Worm (Caenorhabditis elegans) whole organism, young adult: ENCODE data around the gene col-69.
A peak's percentile ranks its signal among the peaks of the same experiment; 100 is the strongest.

Experiments
- C17E4.6 ChIP-seq: fragments of 200-800 bp; sonication (Bioruptor generic); IDR thresholded peaks from 2 replicates; pipeline ENCODE4 v1.3.6; 2022; ENCODE audit warnings: missing genetic modification reagents, missing genetic modification characterization, missing compliant biosample characterization
- D2030.7 ChIP-seq: fragments of 200-800 bp; sonication (Bioruptor generic); IDR thresholded peaks from 2 replicates; pipeline ENCODE4 v1.3.6; 2022; ENCODE audit warnings: missing genetic modification reagents, missing genetic modification characterization, missing compliant biosample characterization
- F37B4.10 ChIP-seq: fragments of 200-800 bp; sonication (Bioruptor generic); IDR thresholded peaks from 2 replicates; pipeline ENCODE4 v1.3.6; 2022; ENCODE audit warnings: missing genetic modification characterization, missing compliant biosample characterization
- F49E8.2 ChIP-seq: sonication (generic microtip); optimal IDR thresholded peaks from 3 replicates; lab custom pipeline; 2017; ENCODE audit warnings: missing genetic modification characterization, mild to moderate bottlenecking, missing compliant biosample characterization, antibody characterized with exemption, moderate library complexity; ENCODE audit not compliant: insufficient read depth
- K12H6.12 ChIP-seq: fragments of 200-800 bp; sonication (Bioruptor generic); optimal IDR thresholded peaks from 2 replicates; lab custom pipeline; 2018; ENCODE audit warnings: mild to moderate bottlenecking, missing genetic modification characterization, missing compliant biosample characterization
- Y79H2A.3 ChIP-seq: fragments of 200-800 bp; sonication (Bioruptor generic); conservative IDR thresholded peaks from 2 replicates; pipeline ENCODE4 v1.3.6; 2022; ENCODE audit warnings: missing genetic modification reagents, missing genetic modification characterization, missing compliant biosample characterization
- athp-1 ChIP-seq: sonication (generic microtip); optimal IDR thresholded peaks from 2 replicates; lab custom pipeline; 2017; ENCODE audit warnings: mild to moderate bottlenecking, missing genetic modification characterization, missing compliant biosample characterization
- attf-3 ChIP-seq: fragments of 200-800 bp; sonication (Bioruptor generic); conservative IDR thresholded peaks from 2 replicates; pipeline ENCODE4 v1.3.6; 2022; ENCODE audit warnings: missing genetic modification reagents, missing genetic modification characterization, missing compliant biosample characterization
- bed-1 ChIP-seq: fragments of 200-800 bp; sonication (Bioruptor generic); IDR thresholded peaks from 2 replicates; pipeline ENCODE4 v1.3.6; 2022; ENCODE audit warnings: missing genetic modification reagents, missing genetic modification characterization, missing compliant biosample characterization
- ccch-3 ChIP-seq: fragments of 200-800 bp; sonication (Bioruptor generic); optimal IDR thresholded peaks from 2 replicates; lab custom pipeline; 2018; ENCODE audit warnings: mild to moderate bottlenecking, missing genetic modification characterization, missing compliant biosample characterization
- cebp-2 ChIP-seq: fragments of 200-800 bp; sonication (Bioruptor generic); IDR thresholded peaks from 2 replicates; pipeline ENCODE4 v1.3.6; 2022; ENCODE audit warnings: missing genetic modification characterization, missing compliant biosample characterization
- ceh-58 ChIP-seq: fragments of 200-800 bp; sonication (Bioruptor generic); IDR thresholded peaks from 2 replicates; pipeline ENCODE4 v1.3.6; 2022; ENCODE audit warnings: missing genetic modification characterization, missing compliant biosample characterization
- efl-1 ChIP-seq: fragments of 150-350 bp; optimal IDR thresholded peaks from 2 replicates; lab custom pipeline; 2014; ENCODE audit warnings: missing biosample characterization, missing genetic modification reagents, missing genetic modification characterization
- egrh-3 ChIP-seq: fragments of 200-800 bp; sonication (Bioruptor generic); IDR thresholded peaks from 2 replicates; pipeline ENCODE4 v1.3.6; 2022; ENCODE audit warnings: missing genetic modification reagents, missing genetic modification characterization, missing compliant biosample characterization
- ets-4 ChIP-seq: fragments of 200-800 bp; sonication (Bioruptor generic); optimal IDR thresholded peaks from 2 replicates; lab custom pipeline; 2018; ENCODE audit warnings: mild to moderate bottlenecking, missing genetic modification characterization, missing compliant biosample characterization
- hlh-12 ChIP-seq: sonication (generic microtip); optimal IDR thresholded peaks from 2 replicates; lab custom pipeline; 2016; ENCODE audit warnings: missing genetic modification characterization, missing compliant biosample characterization
- hmg-20 ChIP-seq: fragments of 200-800 bp; sonication (Bioruptor generic); IDR thresholded peaks from 2 replicates; pipeline ENCODE4 v1.3.6; 2022; ENCODE audit warnings: missing genetic modification reagents, missing genetic modification characterization, missing compliant biosample characterization
- hsf-1 ChIP-seq: fragments of 200-800 bp; sonication (Bioruptor generic); IDR thresholded peaks from 2 replicates; pipeline ENCODE4 v1.3.6; 2022; ENCODE audit warnings: missing genetic modification reagents, missing genetic modification characterization, missing compliant biosample characterization
- lin-26 ChIP-seq: fragments of 200-800 bp; sonication (Bioruptor generic); IDR thresholded peaks from 2 replicates; pipeline ENCODE4 v1.3.6; 2022; ENCODE audit warnings: missing genetic modification reagents, missing genetic modification characterization, missing compliant biosample characterization
- lin-40 ChIP-seq: sonication (generic microtip); optimal IDR thresholded peaks from 2 replicates; lab custom pipeline; 2016; ENCODE audit warnings: missing genetic modification characterization, mild to moderate bottlenecking, missing compliant biosample characterization, missing genotype, missing genetic modification reagents
- lsy-27 ChIP-seq: sonication (generic microtip); optimal IDR thresholded peaks from 2 replicates; lab custom pipeline; 2017; ENCODE audit warnings: missing genetic modification characterization, mild to moderate bottlenecking, missing compliant biosample characterization, antibody characterized with exemption, missing genotype, borderline replicate concordance; ENCODE audit not compliant: insufficient read depth
- madf-3 ChIP-seq: fragments of 200-800 bp; sonication (Bioruptor generic); IDR thresholded peaks from 2 replicates; pipeline ENCODE4 v1.3.6; 2022; ENCODE audit warnings: missing genetic modification reagents, missing genetic modification characterization, missing compliant biosample characterization
- mel-28 ChIP-seq: sonication (generic microtip); optimal IDR thresholded peaks from 2 replicates; lab custom pipeline; 2016; ENCODE audit warnings: borderline replicate concordance, mild to moderate bottlenecking, missing genetic modification characterization, missing compliant biosample characterization
- mes-4 ChIP-seq: sonication (generic microtip); optimal IDR thresholded peaks from 2 replicates; lab custom pipeline; 2016; ENCODE audit warnings: missing genotype, missing genetic modification characterization, missing compliant biosample characterization
- mxl-1 ChIP-seq: sonication (generic microtip); optimal IDR thresholded peaks from 2 replicates; lab custom pipeline; 2016; ENCODE audit warnings: missing genetic modification characterization, missing compliant biosample characterization
- nhr-120 ChIP-seq: fragments of 200-800 bp; sonication (Bioruptor generic); IDR thresholded peaks from 2 replicates; pipeline ENCODE4 v1.3.6; 2022; ENCODE audit warnings: missing genetic modification characterization, missing compliant biosample characterization
- nhr-179 ChIP-seq: sonication (generic microtip); optimal IDR thresholded peaks from 2 replicates; lab custom pipeline; 2016; ENCODE audit warnings: mild to moderate bottlenecking, missing genetic modification characterization, missing compliant biosample characterization
- nhr-27 ChIP-seq: fragments of 200-800 bp; sonication (Bioruptor generic); optimal IDR thresholded peaks from 2 replicates; lab custom pipeline; 2018; ENCODE audit warnings: mild to moderate bottlenecking, missing genetic modification characterization, moderate library complexity, missing compliant biosample characterization
- rcor-1 ChIP-seq: fragments of 200-800 bp; sonication (Bioruptor generic); IDR thresholded peaks from 2 replicates; pipeline ENCODE4 v1.3.6; 2022; ENCODE audit warnings: missing genetic modification reagents, missing genetic modification characterization, missing compliant biosample characterization
- repo-1 ChIP-seq: sonication (generic microtip); optimal IDR thresholded peaks from 2 replicates; lab custom pipeline; 2017; ENCODE audit warnings: mild to moderate bottlenecking, missing genetic modification characterization, missing compliant biosample characterization
- sea-2 ChIP-seq: fragments of 200-800 bp; sonication (Bioruptor generic); IDR thresholded peaks from 2 replicates; pipeline ENCODE4 v1.3.6; 2022; ENCODE audit warnings: missing genetic modification characterization, missing compliant biosample characterization
- somi-1 ChIP-seq: fragments of 200-800 bp; sonication (Bioruptor generic); optimal IDR thresholded peaks from 2 replicates; lab custom pipeline; 2018; ENCODE audit warnings: mild to moderate bottlenecking, missing genetic modification characterization, missing compliant biosample characterization
- tbx-9 ChIP-seq: sonication (generic microtip); optimal IDR thresholded peaks from 2 replicates; lab custom pipeline; 2016; ENCODE audit warnings: borderline replicate concordance, missing genetic modification characterization, inconsistent platforms, missing compliant biosample characterization
- unc-62 ChIP-seq: fragments of 150-350 bp; optimal IDR thresholded peaks from 2 replicates; lab custom pipeline; 2014; ENCODE audit warnings: missing biosample characterization, missing genetic modification reagents, missing genetic modification characterization
- xnd-1 ChIP-seq: sonication (generic microtip); optimal IDR thresholded peaks from 2 replicates; lab custom pipeline; 2016; ENCODE audit warnings: missing genotype, missing genetic modification reagents, missing genetic modification characterization, missing compliant biosample characterization
- zfh-2 ChIP-seq: fragments of 200-800 bp; sonication (Bioruptor generic); conservative IDR thresholded peaks from 2 replicates; pipeline ENCODE4 v1.3.6; 2022; ENCODE audit warnings: missing genetic modification reagents, missing genetic modification characterization, missing compliant biosample characterization
- ztf-18 ChIP-seq: sonication (generic microtip); optimal IDR thresholded peaks from 2 replicates; lab custom pipeline; 2016; ENCODE audit warnings: missing genotype, mild to moderate bottlenecking, missing genetic modification characterization, missing compliant biosample characterization
- ztf-6 ChIP-seq: fragments of 200-800 bp; sonication (Bioruptor generic); IDR thresholded peaks from 2 replicates; pipeline ENCODE4 v1.3.6; 2022; ENCODE audit warnings: missing genetic modification reagents, missing genetic modification characterization, missing compliant biosample characterization

col-69 gene

ce11 chrII:285627-286550 is 19.7 kb downstream of the col-69 start, which contains the start of gene B0432.10 (continued):
- no peak for TF ChIP-seq unc-62
- peak; percentile 81 for TF ChIP-seq efl-1 (GFP tag; lab: Kevin White, UChicago)
- TF ChIP-seq xnd-1 (tag; lab: Kevin White, UChicago), result no peak
- no peak for TF ChIP-seq nhr-27 (tag; lab: Kevin White, UChicago)
- TF ChIP-seq D2030.7, result 0 out of 2 replicates have a peak, but pooled peaks have one; percentile 48
- no peak for TF ChIP-seq sea-2 (GFP tag; lab: Robert Waterston, UW)
- TF ChIP-seq nhr-120 (GFP tag; lab: Robert Waterston, UW), result no peak
- peak; percentile 44 for TF ChIP-seq K12H6.12 (tag; lab: Kevin White, UChicago)
- no peak for TF ChIP-seq nhr-179
- no peak for TF ChIP-seq lin-26 (GFP tag; lab: Robert Waterston, UW)
- no peak for TF ChIP-seq athp-1 (tag; lab: Kevin White, UChicago)
- TF ChIP-seq mxl-1 (tag; lab: Kevin White, UChicago), result no peak
- 0 out of 2 replicates have a peak, but pooled peaks have one; percentile 26 for TF ChIP-seq madf-3 (GFP tag; lab: Robert Waterston, UW)
- peak; percentile 83 for TF ChIP-seq lin-40 (tag; lab: Kevin White, UChicago)
- no peak for TF ChIP-seq bed-1 (GFP tag; lab: Robert Waterston, UW)
- TF ChIP-seq ccch-3 (GFP tag; lab: Kevin White, UChicago), result no peak
- TF ChIP-seq ztf-6 (GFP tag; lab: Robert Waterston, UW), result no peak
- no peak for TF ChIP-seq Y79H2A.3 (GFP tag; lab: Robert Waterston, UW)
- TF ChIP-seq C17E4.6 (GFP tag; lab: Robert Waterston, UW), result no peak
- TF ChIP-seq cebp-2 (GFP tag; lab: Robert Waterston, UW), result no peak
- TF ChIP-seq rcor-1 (GFP tag; lab: Robert Waterston, UW), result peak; percentile 47
- no peak for TF ChIP-seq ceh-58 (GFP tag; lab: Robert Waterston, UW)
- no peak for TF ChIP-seq F49E8.2 (tag; lab: Kevin White, UChicago)
- TF ChIP-seq egrh-3 (GFP tag; lab: Robert Waterston, UW), result no peak
- no peak for TF ChIP-seq repo-1
- TF ChIP-seq F37B4.10 (GFP tag; lab: Robert Waterston, UW), result no peak
- TF ChIP-seq mes-4 (tag; lab: Kevin White, UChicago), result no peak
- TF ChIP-seq tbx-9 (tag; lab: Kevin White, UChicago), result no peak
- TF ChIP-seq hsf-1, result no peak
- no peak for TF ChIP-seq mel-28 (tag; lab: Kevin White, UChicago)
- no peak for TF ChIP-seq lsy-27
- no peak for TF ChIP-seq hlh-12 (tag; lab: Kevin White, UChicago)
- no peak for TF ChIP-seq hmg-20 (GFP tag; lab: Robert Waterston, UW)
- TF ChIP-seq ets-4 (GFP tag; lab: Kevin White, UChicago), result no peak
- no peak for TF ChIP-seq zfh-2 (GFP tag; lab: Robert Waterston, UW)

- TF ChIP-seq somi-1 (no peak), ztf-18 (tag; lab: Kevin White, UChicago) (no peak), attf-3 (GFP tag; lab: Robert Waterston, UW) (0 out of 2 replicates have a peak, but pooled peaks have one; percentile 1)
These were observed 22.0 kb downstream of the col-69 start, which contains the start of gene B0432.9 for ce11 chrII:283594-283993. Gene B0432.9 (minus strand): TSS chrII:283694.
